Worm (Caenorhabditis elegans) whole organism, L2 larva: ENCODE measurements around the gene dhs-18.

Source experiments
- ama-1 ChIP-seq: fragments of 150-350 bp; optimal IDR thresholded peaks from 2 replicates; lab custom pipeline; 2018; ENCODE audit warnings: inconsistent platforms
- nhr-12 ChIP-seq: fragments of 150-350 bp; optimal IDR thresholded peaks from 2 replicates; lab custom pipeline; 2014; ENCODE audit warnings: missing biosample characterization, missing genetic modification characterization
- nhr-77 ChIP-seq: fragments of 150-350 bp; optimal IDR thresholded peaks from 2 replicates; lab custom pipeline; 2014; ENCODE audit warnings: missing biosample characterization, missing genetic modification characterization
- zag-1 ChIP-seq: fragments of 150-350 bp; optimal IDR thresholded peaks from 2 replicates; lab custom pipeline; 2014; ENCODE audit warnings: missing biosample characterization, missing genetic modification characterization

DNA sequence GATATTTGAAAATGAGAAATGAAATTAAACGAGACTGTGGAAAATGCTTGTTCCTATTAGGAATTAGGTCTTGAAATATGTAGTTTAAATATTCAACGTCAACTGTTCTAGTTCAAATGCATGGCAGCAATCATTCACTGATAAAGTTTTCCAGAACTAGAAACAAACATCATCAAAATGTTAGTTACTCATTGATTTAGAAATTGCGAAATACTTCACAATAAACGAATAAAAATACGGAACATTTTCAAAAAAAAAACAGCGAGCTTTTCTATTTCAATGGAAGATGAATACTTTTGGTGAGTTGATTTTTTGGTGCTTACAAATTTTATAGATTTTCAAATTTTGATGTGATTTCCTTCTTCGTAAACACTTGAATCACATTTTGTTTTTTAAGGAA, 4.1 kb downstream of the dhs-18 start, which contains the start of gene C45B11.2:
- TF ChIP-seq nhr-77 (tag; lab: Kevin White, UChicago) (no peak), ama-1 (lab: Kevin White, UChicago) (no peak), nhr-12 (tag; lab: Kevin White, UChicago) (no peak), zag-1 (no peak)
